Fruit fly (Drosophila melanogaster) Kc167 (cell line): ENCODE measurements around the gene CG31612.

Source experiments
- Myc ChIP-seq: fragments of >200 bp; optimal IDR thresholded peaks from 2 replicates; lab custom pipeline; 2017; ENCODE audit warnings: missing external identifiers
- Sin3A ChIP-seq: fragments of >200 bp; optimal IDR thresholded peaks from 2 replicates; lab custom pipeline; 2018; ENCODE audit warnings: missing external identifiers
- h ChIP-seq: fragments of >200 bp; optimal IDR thresholded peaks from 3 replicates; lab custom pipeline; 2018; ENCODE audit warnings: missing external identifiers
- insv ChIP-seq: fragments of >200 bp; optimal IDR thresholded peaks from 3 replicates; lab custom pipeline; 2018; ENCODE audit warnings: missing external identifiers
- ttk ChIP-seq: sonication (Bioruptor generic); optimal IDR thresholded peaks from 2 replicates; lab custom pipeline; 2017; ENCODE audit warnings: missing external identifiers

- no peak for TF ChIP-seq insv (lab: Kevin White, UChicago)
- no peak for TF ChIP-seq ttk (lab: Kevin White, UChicago)
- TF ChIP-seq h (lab: Kevin White, UChicago), result no peak
- no peak for TF ChIP-seq Sin3A (lab: Kevin White, UChicago)
- no peak for TF ChIP-seq Myc
Observed at dm6 chr2L:21769461-21769860, 25.8 kb downstream of the CG31612 start.
